Fruit fly (Drosophila melanogaster) whole organism, wandering third instar larva: Measurements from ENCODE around the gene JhI-21.

Source experiments
- Abd-B ChIP-seq: fragments of >200 bp; optimal IDR thresholded peaks from 2 replicates; lab custom pipeline; 2017; ENCODE audit warnings: missing biosample characterization, missing genetic modification characterization
- CG32264 ChIP-seq: fragments of 200-800 bp; sonication (Bioruptor generic); optimal IDR thresholded peaks from 2 replicates; lab custom pipeline; 2016; ENCODE audit warnings: missing biosample characterization, missing genetic modification characterization
- CG9705 ChIP-seq: fragments of 200-800 bp; sonication (Bioruptor generic); optimal IDR thresholded peaks from 2 replicates; lab custom pipeline; 2018; ENCODE audit warnings: missing biosample characterization, mild to moderate bottlenecking, missing genetic modification characterization
- CrebA ChIP-seq: fragments of 200-800 bp; sonication (Bioruptor generic); optimal IDR thresholded peaks from 2 replicates; lab custom pipeline; 2016; ENCODE audit warnings: missing biosample characterization, mild to moderate bottlenecking, missing genetic modification characterization, borderline replicate concordance
- Dfd ChIP-seq: fragments of >200 bp; optimal IDR thresholded peaks from 2 replicates; lab custom pipeline; 2017; ENCODE audit warnings: missing biosample characterization, missing genetic modification characterization
- HLH106 ChIP-seq: fragments of 200-800 bp; optimal IDR thresholded peaks from 3 replicates; lab custom pipeline; 2019; ENCODE audit warnings: missing biosample characterization, mild to moderate bottlenecking, missing genetic modification characterization, moderate library complexity
- Hnf4 ChIP-seq: fragments of 200-800 bp; sonication (Bioruptor generic); optimal IDR thresholded peaks from 2 replicates; lab custom pipeline; 2016; ENCODE audit warnings: missing biosample characterization, mild to moderate bottlenecking, missing genetic modification characterization
- Hr78 ChIP-seq: fragments of >200 bp; optimal IDR thresholded peaks from 2 replicates; lab custom pipeline; 2017; ENCODE audit warnings: missing biosample characterization, missing genetic modification characterization
- Hr83 ChIP-seq: fragments of 200-300 bp; sonication (Bioruptor generic); optimal IDR thresholded peaks from 2 replicates; lab custom pipeline; 2016; ENCODE audit warnings: missing biosample characterization, mild to moderate bottlenecking, missing genetic modification characterization, moderate library complexity; ENCODE audit not compliant: poor library complexity, severe bottlenecking
- Jra ChIP-seq: sonication (Bioruptor generic); optimal IDR thresholded peaks from 2 replicates; lab custom pipeline; 2016; ENCODE audit warnings: missing biosample characterization, missing genetic modification characterization
- Mio ChIP-seq: sonication (Bioruptor generic); optimal IDR thresholded peaks from 2 replicates; lab custom pipeline; 2016; ENCODE audit warnings: missing biosample characterization, missing genetic modification characterization
- Myc ChIP-seq: fragments of >200 bp; optimal IDR thresholded peaks from 2 replicates; lab custom pipeline; 2017
- N ChIP-seq: fragments of >200 bp; optimal IDR thresholded peaks from 2 replicates; lab custom pipeline; 2018; ENCODE audit warnings: missing biosample characterization, missing external identifiers, missing genetic modification characterization
- OdsH ChIP-seq: fragments of 200-800 bp; sonication (Bioruptor generic); optimal IDR thresholded peaks from 2 replicates; lab custom pipeline; 2016; ENCODE audit warnings: missing biosample characterization, mild to moderate bottlenecking, missing genetic modification characterization
- Rel ChIP-seq, 2 experiments: fragments of 200-800 bp; sonication (Bioruptor generic) in 1 of 2; optimal IDR thresholded peaks; 2 replicates in 1 of 2; 3 replicates in 1 of 2; lab custom pipeline; 2016 to 2019; ENCODE audit warnings: mild to moderate bottlenecking in 2 of 2, missing biosample characterization in 2 of 2, missing genetic modification characterization in 2 of 2, moderate library complexity in 1 of 2
- Sp1 ChIP-seq: fragments of 200-800 bp; sonication (Bioruptor generic); optimal IDR thresholded peaks from 3 replicates; lab custom pipeline; 2019; ENCODE audit warnings: missing biosample characterization, mild to moderate bottlenecking, missing genetic modification characterization, moderate library complexity
- Vsx2 ChIP-seq: fragments of 200-300, 225-300 bp; sonication (Bioruptor generic); optimal IDR thresholded peaks from 2 replicates; lab custom pipeline; 2018; ENCODE audit warnings: missing biosample characterization, missing genetic modification characterization; ENCODE audit not compliant: partially characterized antibody
- brk ChIP-seq: fragments of 200-800 bp; sonication (Bioruptor generic); optimal IDR thresholded peaks from 2 replicates; lab custom pipeline; 2016; ENCODE audit warnings: missing biosample characterization, mild to moderate bottlenecking, missing genetic modification characterization
- dl ChIP-seq, 2 experiments: fragments of 175-275, 200-275 bp in 1 of 2; fragments of 200-275 bp in 1 of 2; sonication (Bioruptor generic); optimal IDR thresholded peaks; lab custom pipeline; 2018; ENCODE audit warnings: mild to moderate bottlenecking in 2 of 2, missing biosample characterization in 2 of 2, missing genetic modification characterization in 2 of 2, moderate library complexity in 2 of 2; ENCODE audit not compliant: partially characterized antibody in 2 of 2, insufficient read depth in 1 of 2
- dmrt93B ChIP-seq: fragments of 200-800 bp; sonication (Bioruptor generic); optimal IDR thresholded peaks from 2 replicates; lab custom pipeline; 2018; ENCODE audit warnings: missing biosample characterization, mild to moderate bottlenecking, missing genetic modification characterization
- dsf ChIP-seq: sonication (Bioruptor generic); optimal IDR thresholded peaks from 2 replicates; lab custom pipeline; 2016; ENCODE audit warnings: missing biosample characterization, missing genetic modification characterization, borderline replicate concordance
- foxo ChIP-seq, 2 experiments: fragments of 200-800 bp; sonication (Bioruptor generic); optimal IDR thresholded peaks; 2 replicates in 1 of 2; 3 replicates in 1 of 2; lab custom pipeline; 2016 to 2017; ENCODE audit warnings: missing biosample characterization in 2 of 2, missing genetic modification characterization in 2 of 2
- fru ChIP-seq: fragments of 200-800 bp; sonication (Bioruptor generic); optimal IDR thresholded peaks from 3 replicates; lab custom pipeline; 2016; ENCODE audit warnings: missing biosample characterization, mild to moderate bottlenecking, missing genetic modification characterization
- h ChIP-seq: fragments of 200-800 bp; sonication (Bioruptor generic); optimal IDR thresholded peaks from 3 replicates; lab custom pipeline; 2016; ENCODE audit warnings: missing biosample characterization, mild to moderate bottlenecking, missing genetic modification characterization
- jim ChIP-seq: fragments of 175-275, 200-325 bp; sonication (Bioruptor generic); optimal IDR thresholded peaks from 2 replicates; lab custom pipeline; 2016; ENCODE audit warnings: missing biosample characterization, mild to moderate bottlenecking, missing genetic modification characterization
- lola ChIP-seq: fragments of >200 bp; optimal IDR thresholded peaks from 2 replicates; lab custom pipeline; 2017; ENCODE audit warnings: missing biosample characterization, missing genetic modification characterization
- pan ChIP-seq: fragments of >200 bp; optimal IDR thresholded peaks from 2 replicates; lab custom pipeline; 2017
- psq ChIP-seq: fragments of 200-800 bp; sonication (Bioruptor generic); optimal IDR thresholded peaks from 3 replicates; lab custom pipeline; 2017; ENCODE audit warnings: missing biosample characterization, mild to moderate bottlenecking, missing genetic modification characterization, moderate library complexity
- rgr ChIP-seq: fragments of 200-800 bp; sonication (Bioruptor generic); optimal IDR thresholded peaks from 3 replicates; lab custom pipeline; 2016; ENCODE audit warnings: missing biosample characterization, mild to moderate bottlenecking, missing genetic modification characterization
- sage ChIP-seq: fragments of 200-800 bp; sonication (Bioruptor generic); optimal IDR thresholded peaks from 2 replicates; lab custom pipeline; 2016; ENCODE audit warnings: missing biosample characterization, mild to moderate bottlenecking, missing genetic modification characterization
- tai ChIP-seq: sonication (Bioruptor generic); optimal IDR thresholded peaks from 2 replicates; lab custom pipeline; 2016; ENCODE audit warnings: missing biosample characterization, missing genetic modification characterization
- usp ChIP-seq: fragments of >200 bp; optimal IDR thresholded peaks from 2 replicates; lab custom pipeline; 2017; ENCODE audit warnings: missing biosample characterization, missing genetic modification characterization
- woc ChIP-seq: sonication (Bioruptor generic); optimal IDR thresholded peaks from 2 replicates; lab custom pipeline; 2016; ENCODE audit warnings: missing biosample characterization, mild to moderate bottlenecking, missing genetic modification characterization

Gene JhI-21

DNA sequence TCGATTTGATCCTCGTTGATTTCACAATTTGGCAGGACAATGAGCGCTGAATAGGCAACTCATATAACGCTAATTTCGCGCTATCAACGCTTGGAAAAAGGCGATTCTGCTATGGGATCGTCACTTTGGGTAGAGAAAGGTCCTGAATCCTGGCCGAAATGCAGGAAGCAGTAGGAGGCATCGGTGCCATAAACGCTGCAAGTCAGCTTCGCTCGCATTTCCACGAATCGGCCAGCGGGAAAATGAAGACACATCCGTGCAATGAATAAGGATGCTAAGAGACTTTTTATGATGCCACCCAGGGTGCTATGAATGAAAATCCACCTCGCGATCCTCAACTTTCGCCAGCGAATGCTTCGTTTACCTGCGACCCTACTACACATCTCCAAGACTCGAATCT, 31.6 kb upstream of the JhI-21 start:
- TF ChIP-seq dl (GFP tag; optimal IDR thresholded peaks at IDR 0.05; lab: Kevin White, UChicago; ENCODE audit: insufficient read depth in 1 of 2, partially characterized antibody in 2 of 2) (no peak), Hr78 (GFP tag; lab: Kevin White, UChicago) (no peak), fru (no peak), Sp1 (GFP tag; lab: Kevin White, UChicago) (no peak), pan (lab: Kevin White, UChicago) (no peak), dmrt93B (GFP tag; lab: Kevin White, UChicago) (no peak), Jra (GFP tag; lab: Kevin White, UChicago) (no peak), Vsx2 (GFP tag; lab: Kevin White, UChicago) (no peak), CrebA (GFP tag; lab: Kevin White, UChicago) (no peak), h (GFP tag; lab: Kevin White, UChicago) (no peak)

DNA sequence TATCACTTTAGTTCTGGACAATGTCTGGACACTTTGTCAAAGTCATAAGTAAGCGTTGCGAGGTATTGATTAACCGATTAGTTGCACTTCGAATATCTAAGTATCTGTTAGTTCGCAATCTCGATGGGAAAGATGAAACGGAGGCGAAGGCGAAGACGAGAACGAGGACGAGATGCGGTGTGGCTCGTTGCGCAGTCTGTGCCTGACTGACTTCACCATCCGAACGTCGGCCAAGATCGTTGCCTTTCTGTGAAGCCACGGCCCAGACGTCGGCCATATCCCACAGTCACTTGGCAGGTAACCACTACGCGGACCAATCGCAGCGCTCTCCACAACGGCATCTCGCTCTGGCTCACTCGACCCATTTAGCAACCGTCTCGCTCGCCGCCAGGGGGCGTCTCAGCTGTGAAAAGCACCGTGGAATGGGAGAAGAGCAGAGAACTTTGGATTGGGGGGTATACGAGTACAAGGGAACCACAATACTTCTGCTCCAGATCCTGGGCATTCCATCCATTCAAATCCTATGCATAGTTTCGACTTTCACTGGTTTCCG, 29.9 kb upstream of the JhI-21 start, which contains the start of gene prd:
Gene prd, minus strand, starts transcription at position 209 of the 553 bp plus-strand sequence.
- TF ChIP-seq Myc (lab: Kevin White, UChicago), result no peak
- no peak for TF ChIP-seq usp (GFP tag; lab: Kevin White, UChicago)
- no peak for TF ChIP-seq woc (GFP tag; lab: Kevin White, UChicago)

DNA sequence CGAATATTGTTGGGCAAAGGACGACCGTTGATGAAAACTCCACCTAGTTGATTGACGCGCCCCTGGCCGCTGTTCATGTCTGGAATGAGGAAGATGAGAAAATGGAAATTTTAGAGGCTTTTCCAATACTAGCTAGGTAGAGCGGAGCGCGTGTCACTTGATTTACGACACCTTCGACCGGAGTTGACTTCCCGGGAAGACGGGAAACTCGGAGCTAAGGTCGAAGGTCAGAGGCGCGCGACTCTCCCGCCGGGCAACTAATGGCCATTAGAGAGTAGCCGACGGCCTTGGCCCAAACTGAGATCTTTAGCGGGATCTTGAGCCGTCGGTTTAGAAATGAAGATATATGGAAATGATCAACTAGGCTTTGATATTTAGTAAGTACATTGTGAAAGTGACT, 29.2 kb upstream of the JhI-21 start:
- TF ChIP-seq sage (GFP tag; lab: Kevin White, UChicago) (no peak), Hr83 (GFP tag; lab: Kevin White, UChicago) (no peak), Mio (GFP tag; lab: Kevin White, UChicago) (no peak), dsf (GFP tag; lab: Kevin White, UChicago) (no peak), Sp1 (GFP tag; lab: Kevin White, UChicago) (no peak), psq (GFP tag; lab: Kevin White, UChicago) (no peak), CrebA (GFP tag; lab: Kevin White, UChicago) (no peak), Hnf4 (GFP tag; lab: Kevin White, UChicago) (no peak), woc (GFP tag; lab: Kevin White, UChicago) (no peak), CG9705 (GFP tag; lab: Kevin White, UChicago) (no peak), Vsx2 (GFP tag; lab: Kevin White, UChicago) (no peak), Rel (GFP tag; optimal IDR thresholded peaks at IDR 0.05; lab: Kevin White, UChicago) (no peak), Rel (tag; optimal IDR thresholded peaks at IDR 0.05; lab: Kevin White, UChicago) (no peak), h (GFP tag; lab: Kevin White, UChicago) (no peak), lola (GFP tag; lab: Kevin White, UChicago) (no peak), Abd-B (no peak), CG32264 (GFP tag; lab: Kevin White, UChicago) (no peak)
- TF ChIP-seq, all 38 proteins: peak for 0

DNA sequence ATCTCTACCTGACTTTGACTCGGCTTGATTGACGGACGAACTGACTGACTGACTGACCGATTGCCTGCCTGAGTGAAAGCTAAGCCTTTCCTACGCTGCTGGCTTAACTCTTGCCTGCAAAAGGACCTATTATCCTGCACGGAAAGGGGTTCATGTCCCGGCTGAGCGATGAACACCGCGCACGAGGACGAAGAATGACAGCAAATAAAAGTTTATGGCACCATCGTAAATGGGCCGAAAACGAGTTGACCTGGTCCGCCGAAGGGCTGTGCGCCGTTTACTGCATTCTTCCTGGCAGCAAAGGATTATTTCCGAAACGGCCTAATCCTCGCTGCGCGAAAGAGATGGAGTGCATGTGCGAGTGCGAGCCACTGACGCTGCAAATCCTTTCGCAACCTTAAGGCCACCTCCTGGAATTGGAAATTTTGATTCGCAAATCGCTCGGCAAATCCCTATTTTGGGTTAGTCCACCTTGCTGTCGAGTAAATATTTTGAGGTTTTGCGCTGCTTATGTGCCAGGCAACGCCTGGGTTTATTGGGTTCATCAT, 25.4 kb upstream of the JhI-21 start:
- TF ChIP-seq foxo (GFP tag; optimal IDR thresholded peaks at IDR 0.05; lab: Kevin White, UChicago), result no peak
- no peak for TF ChIP-seq jim (GFP tag; lab: Kevin White, UChicago)
- TF ChIP-seq Hr78 (GFP tag; lab: Kevin White, UChicago), result no peak
- no peak for TF ChIP-seq Dfd (GFP tag; lab: Kevin White, UChicago)
- TF ChIP-seq Mio (GFP tag; lab: Kevin White, UChicago), result no peak
- no peak for TF ChIP-seq OdsH (GFP tag; lab: Kevin White, UChicago)
- no peak for TF ChIP-seq Jra (GFP tag; lab: Kevin White, UChicago)
- no peak for TF ChIP-seq dl (GFP tag; optimal IDR thresholded peaks at IDR 0.05; lab: Kevin White, UChicago; ENCODE audit: insufficient read depth in 1 of 2, partially characterized antibody in 2 of 2)
- no peak for TF ChIP-seq HLH106 (tag; lab: Kevin White, UChicago)
- TF ChIP-seq brk (GFP tag; lab: Kevin White, UChicago), result no peak
- TF ChIP-seq Hnf4 (GFP tag; lab: Kevin White, UChicago), result no peak
- no peak for TF ChIP-seq N (GFP tag; lab: Kevin White, UChicago)
- no peak for TF ChIP-seq rgr (GFP tag; lab: Kevin White, UChicago)
- no peak for TF ChIP-seq tai (GFP tag; lab: Kevin White, UChicago)
- TF ChIP-seq usp (GFP tag; lab: Kevin White, UChicago), result no peak
- no peak for TF ChIP-seq CG9705 (GFP tag; lab: Kevin White, UChicago)
